Worm (Caenorhabditis elegans) whole organism, mixed stage, embryonic: Measurements from ENCODE around the gene F49H12.7.

ENCODE experiments used
- M03D4.4 ChIP-seq: sonication (generic microtip); optimal IDR thresholded peaks from 2 replicates; lab custom pipeline; 2017; ENCODE audit warnings: mild to moderate bottlenecking, missing genetic modification characterization, missing compliant biosample characterization
- bed-3 ChIP-seq: fragments of 200-800 bp; sonication (Bioruptor generic); optimal IDR thresholded peaks from 3 replicates; lab custom pipeline; 2018; ENCODE audit warnings: mild to moderate bottlenecking, missing genetic modification characterization, moderate library complexity, missing compliant biosample characterization
- blmp-1 ChIP-seq: fragments of 150-350 bp; optimal IDR thresholded peaks from 2 replicates; lab custom pipeline; 2014; ENCODE audit warnings: missing biosample characterization, missing genetic modification characterization
- ceh-39 ChIP-seq: fragments of 150-350 bp; optimal IDR thresholded peaks from 2 replicates; lab custom pipeline; 2014; ENCODE audit warnings: missing biosample characterization, missing genetic modification characterization
- ceh-83 ChIP-seq: fragments of 200-800 bp; sonication (Bioruptor generic); optimal IDR thresholded peaks from 2 replicates; lab custom pipeline; 2018; ENCODE audit warnings: mild to moderate bottlenecking, missing genetic modification characterization, missing compliant biosample characterization
- ces-1 ChIP-seq: fragments of 150-350 bp; optimal IDR thresholded peaks from 2 replicates; lab custom pipeline; 2014; ENCODE audit warnings: missing biosample characterization, missing genetic modification reagents, missing genetic modification characterization
- cnd-1 ChIP-seq: fragments of 200-800 bp; sonication (Bioruptor generic); optimal IDR thresholded peaks from 2 replicates; lab custom pipeline; 2018; ENCODE audit warnings: mild to moderate bottlenecking, missing genetic modification characterization, missing compliant biosample characterization
- drap-1 ChIP-seq: fragments of 200-800 bp; sonication (Bioruptor generic); optimal IDR thresholded peaks from 3 replicates; lab custom pipeline; 2018; ENCODE audit warnings: mild to moderate bottlenecking, missing genetic modification characterization, missing compliant biosample characterization
- elt-1 ChIP-seq: sonication (generic microtip); optimal IDR thresholded peaks from 2 replicates; lab custom pipeline; 2017; ENCODE audit warnings: missing genetic modification characterization, mild to moderate bottlenecking, missing compliant biosample characterization, antibody characterized with exemption, moderate library complexity, borderline replicate concordance; ENCODE audit not compliant: insufficient read depth
- elt-3 ChIP-seq: fragments of 150-350 bp; optimal IDR thresholded peaks from 2 replicates; lab custom pipeline; 2014; ENCODE audit warnings: missing biosample characterization, missing genetic modification characterization
- hlh-1 ChIP-seq: fragments of 150-350 bp; optimal IDR thresholded peaks from 2 replicates; lab custom pipeline; 2014; ENCODE audit warnings: missing biosample characterization, missing genetic modification reagents, missing genetic modification characterization
- lin-13 ChIP-seq: fragments of 150-350 bp; optimal IDR thresholded peaks from 2 replicates; lab custom pipeline; 2014; ENCODE audit warnings: missing biosample characterization, missing genetic modification characterization
- lin-32 ChIP-seq: fragments of 200-800 bp; sonication (Bioruptor generic); optimal IDR thresholded peaks from 2 replicates; lab custom pipeline; 2018; ENCODE audit warnings: mild to moderate bottlenecking, missing genetic modification characterization, missing compliant biosample characterization
- lsy-2 ChIP-seq: fragments of 150-350 bp; optimal IDR thresholded peaks from 2 replicates; lab custom pipeline; 2014; ENCODE audit warnings: missing biosample characterization, missing genetic modification characterization
- mab-5 ChIP-seq: fragments of 150-350 bp; optimal IDR thresholded peaks from 2 replicates; lab custom pipeline; 2014; ENCODE audit warnings: missing biosample characterization, missing genetic modification characterization
- mls-2 ChIP-seq: sonication (generic microtip); optimal IDR thresholded peaks from 2 replicates; lab custom pipeline; 2016; ENCODE audit warnings: mild to moderate bottlenecking, missing genetic modification characterization, moderate library complexity, missing compliant biosample characterization
- nhr-2 ChIP-seq: fragments of 150-350 bp; optimal IDR thresholded peaks from 2 replicates; lab custom pipeline; 2014; ENCODE audit warnings: missing biosample characterization, missing genetic modification characterization
- nhr-237 ChIP-seq: fragments of 150-350 bp; optimal IDR thresholded peaks from 2 replicates; lab custom pipeline; 2014; ENCODE audit warnings: missing biosample characterization, missing genetic modification characterization
- nhr-28 ChIP-seq: fragments of 150-350 bp; optimal IDR thresholded peaks from 2 replicates; lab custom pipeline; 2014; ENCODE audit warnings: missing biosample characterization, missing genetic modification characterization
- nhr-76 ChIP-seq: sonication (generic microtip); optimal IDR thresholded peaks from 2 replicates; lab custom pipeline; 2017; ENCODE audit warnings: missing biosample characterization, missing genetic modification characterization
- sem-2 ChIP-seq: fragments of 200-800 bp; sonication (Bioruptor generic); optimal IDR thresholded peaks from 2 replicates; lab custom pipeline; 2018; ENCODE audit warnings: mild to moderate bottlenecking, missing genetic modification characterization, missing compliant biosample characterization
- snpc-4 ChIP-seq: fragments of 150-350 bp; optimal IDR thresholded peaks from 2 replicates; lab custom pipeline; 2014; ENCODE audit warnings: missing biosample characterization, missing genetic modification characterization
- sptf-1 ChIP-seq: sonication (generic microtip); optimal IDR thresholded peaks from 2 replicates; lab custom pipeline; 2017; ENCODE audit warnings: mild to moderate bottlenecking, missing genetic modification characterization, moderate library complexity, missing compliant biosample characterization
- tbx-8 ChIP-seq: fragments of 200-800 bp; sonication (Bioruptor generic); optimal IDR thresholded peaks from 2 replicates; lab custom pipeline; 2018; ENCODE audit warnings: mild to moderate bottlenecking, missing genetic modification characterization, moderate library complexity, missing compliant biosample characterization
- unc-120 ChIP-seq: sonication (generic microtip); optimal IDR thresholded peaks from 2 replicates; lab custom pipeline; 2017; ENCODE audit warnings: missing genetic modification characterization, missing compliant biosample characterization; ENCODE audit not compliant: poor library complexity, severe bottlenecking
- unc-62 ChIP-seq: fragments of 150-350 bp; optimal IDR thresholded peaks from 2 replicates; lab custom pipeline; 2014; ENCODE audit warnings: missing biosample characterization, missing genetic modification reagents, missing genetic modification characterization
- zip-8 ChIP-seq: fragments of 150-350 bp; optimal IDR thresholded peaks from 2 replicates; lab custom pipeline; 2014; ENCODE audit warnings: missing biosample characterization, missing genetic modification characterization
- ztf-11 ChIP-seq: fragments of 150-350 bp; optimal IDR thresholded peaks from 2 replicates; lab custom pipeline; 2014; ENCODE audit warnings: missing biosample characterization, missing genetic modification characterization

Gene F49H12.7

ce11 chrX:2078822-2079221 lies 14.0 kb downstream of the F49H12.7 start:
- TF ChIP-seq tbx-8, result no peak

DNA sequence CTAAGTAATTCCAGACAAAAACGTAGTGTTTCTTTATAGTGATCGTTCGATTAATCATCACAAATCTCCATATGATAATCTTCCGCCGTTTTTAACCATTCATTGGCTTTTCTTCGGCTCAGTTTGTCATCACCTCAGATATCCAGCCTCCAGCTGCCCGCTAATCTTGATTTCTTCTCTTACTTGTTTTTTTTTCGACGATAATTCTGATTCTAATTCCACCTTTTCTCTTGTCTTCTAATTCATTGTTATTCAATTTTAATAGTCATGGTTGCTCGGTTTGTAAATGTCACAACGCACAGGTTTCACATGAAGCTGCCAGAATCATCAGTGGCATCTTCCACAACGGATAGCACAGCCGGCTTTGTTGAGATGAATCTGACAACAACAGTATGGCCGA lies 14.7 kb downstream of the F49H12.7 start, which contains the start of gene F49H12.4:
F49H12.4 (plus strand) TSS at position 301 of the 400 bp plus-strand sequence.
- no peak for TF ChIP-seq nhr-2 (tag; lab: Kevin White, UChicago)
- no peak for TF ChIP-seq sptf-1 (tag; lab: Kevin White, UChicago)
- TF ChIP-seq mab-5 (tag; lab: Kevin White, UChicago), result no peak
- no peak for TF ChIP-seq drap-1 (GFP tag; lab: Kevin White, UChicago)
- TF ChIP-seq cnd-1 (tag; lab: Kevin White, UChicago), result no peak
- TF ChIP-seq nhr-237, result no peak
- no peak for TF ChIP-seq zip-8 (tag; lab: Kevin White, UChicago)
- TF ChIP-seq mls-2 (tag; lab: Kevin White, UChicago), result no peak
- TF ChIP-seq sem-2 (GFP tag; lab: Kevin White, UChicago), result no peak
- TF ChIP-seq lin-32 (GFP tag; lab: Kevin White, UChicago), result no peak
- TF ChIP-seq snpc-4 (tag; lab: Kevin White, UChicago), result no peak
- no peak for TF ChIP-seq M03D4.4 (tag; lab: Kevin White, UChicago)

- peak; percentile 48 for TF ChIP-seq lsy-2 (tag; lab: Kevin White, UChicago)
- TF ChIP-seq nhr-237, result no peak
- TF ChIP-seq, all 35 proteins: peak for 1
These were observed 19.2 kb downstream of the F49H12.7 start, which contains the start of gene F49H12.3 for ce11 chrX:2084019-2084418. F49H12.3 (plus strand) TSS chrX:2084375.

- TF ChIP-seq elt-3, result no peak
- no peak for TF ChIP-seq unc-120 (tag; lab: Kevin White, UChicago)
- TF ChIP-seq sem-2 (GFP tag; lab: Kevin White, UChicago), result no peak
- TF ChIP-seq M03D4.4 (tag; lab: Kevin White, UChicago), result no peak
- no peak for TF ChIP-seq mab-5 (tag; lab: Kevin White, UChicago)
- TF ChIP-seq ztf-11 (tag; lab: Kevin White, UChicago), result no peak
- no peak for TF ChIP-seq hlh-1
- no peak for TF ChIP-seq lin-13 (tag; lab: Kevin White, UChicago)
- TF ChIP-seq unc-62 (GFP tag; lab: Kevin White, UChicago), result no peak
- TF ChIP-seq nhr-2 (tag; lab: Kevin White, UChicago), result no peak
- no peak for TF ChIP-seq nhr-76 (tag; lab: Kevin White, UChicago)
- TF ChIP-seq elt-1 (tag; lab: Kevin White, UChicago), result no peak
- TF ChIP-seq mls-2 (tag; lab: Kevin White, UChicago), result no peak
- TF ChIP-seq cnd-1 (tag; lab: Kevin White, UChicago), result no peak
- TF ChIP-seq ceh-39 (tag; lab: Kevin White, UChicago), result no peak
- TF ChIP-seq tbx-8, result no peak
- TF ChIP-seq nhr-28 (tag; lab: Kevin White, UChicago), result no peak
- TF ChIP-seq bed-3 (GFP tag; lab: Kevin White, UChicago), result no peak
These were observed 20.2 kb downstream of the F49H12.7 start, which contains the start of gene F49H12.2 for ce11 chrX:2084988-2085387. F49H12.2 (plus strand) TSS chrX:2085288.

DNA sequence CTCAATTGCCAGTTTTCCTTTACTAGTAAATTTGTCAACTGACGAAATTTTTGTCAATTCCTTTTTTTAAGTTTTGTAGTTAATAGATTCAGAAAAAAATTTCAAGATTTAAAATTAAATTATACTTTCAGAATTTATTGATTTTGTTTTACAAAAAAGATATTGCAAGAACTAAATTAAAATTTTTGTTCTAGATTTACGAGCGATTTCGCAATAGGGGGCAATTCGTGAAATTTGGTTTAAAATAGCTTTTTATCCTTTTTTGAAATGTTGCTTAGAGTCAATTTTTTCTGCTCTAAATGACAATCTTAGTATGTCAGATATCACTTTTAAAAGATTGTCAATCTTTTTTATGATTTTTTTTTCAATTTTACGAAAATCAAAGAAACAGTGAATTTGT lies 20.7 kb downstream of the F49H12.7 start:
- no peak for TF ChIP-seq mls-2 (tag; lab: Kevin White, UChicago)
- TF ChIP-seq unc-62 (GFP tag; lab: Kevin White, UChicago), result no peak
- no peak for TF ChIP-seq drap-1 (GFP tag; lab: Kevin White, UChicago)
- TF ChIP-seq lsy-2 (tag; lab: Kevin White, UChicago), result peak; percentile 3

- TF ChIP-seq elt-1 (tag; lab: Kevin White, UChicago) (no peak), nhr-237 (no peak), ces-1 (peak; percentile 29), ceh-83 (GFP tag; lab: Kevin White, UChicago) (no peak), ztf-11 (tag; lab: Kevin White, UChicago) (no peak), lin-32 (GFP tag; lab: Kevin White, UChicago) (no peak), nhr-2 (tag; lab: Kevin White, UChicago) (no peak), blmp-1 (no peak), M03D4.4 (tag; lab: Kevin White, UChicago) (no peak)
These were observed 22.9 kb downstream of the F49H12.7 start for ce11 chrX:2087716-2088115.
